Worm (Caenorhabditis elegans) whole organism, late embryonic: ENCODE data around the gene grl-19.

Experiments
- C38D4.7 ChIP-seq: fragments of 200-800 bp; sonication (Bioruptor generic); optimal IDR thresholded peaks from 2 replicates; lab custom pipeline; 2018; ENCODE audit warnings: mild to moderate bottlenecking, missing genetic modification characterization, moderate library complexity, missing compliant biosample characterization
- K02D7.2 ChIP-seq: sonication (generic microtip); optimal IDR thresholded peaks from 2 replicates; lab custom pipeline; 2017; ENCODE audit warnings: mild to moderate bottlenecking, missing genetic modification characterization, missing compliant biosample characterization
- K09A11.1 ChIP-seq: sonication (generic microtip); optimal IDR thresholded peaks from 2 replicates; lab custom pipeline; 2017; ENCODE audit warnings: antibody characterized with exemption, mild to moderate bottlenecking, missing genetic modification characterization, missing compliant biosample characterization; ENCODE audit not compliant: insufficient read depth
- ama-1 ChIP-seq: fragments of 150-350 bp; optimal IDR thresholded peaks from 2 replicates; lab custom pipeline; 2014
- ceh-31 ChIP-seq: sonication (generic microtip); optimal IDR thresholded peaks from 2 replicates; lab custom pipeline; 2016; ENCODE audit warnings: missing genetic modification characterization, missing compliant biosample characterization
- ceh-48 ChIP-seq: sonication (generic microtip); optimal IDR thresholded peaks from 2 replicates; lab custom pipeline; 2016; ENCODE audit warnings: missing genetic modification characterization, inconsistent platforms, missing compliant biosample characterization
- ceh-9 ChIP-seq: sonication (generic microtip); optimal IDR thresholded peaks from 2 replicates; lab custom pipeline; 2016; ENCODE audit warnings: mild to moderate bottlenecking, missing genetic modification characterization, inconsistent platforms, missing compliant biosample characterization
- elt-2 ChIP-seq: sonication (generic microtip); optimal IDR thresholded peaks from 2 replicates; lab custom pipeline; 2016; ENCODE audit warnings: missing genetic modification reagents, missing genetic modification characterization, missing compliant biosample characterization
- gmeb-2 ChIP-seq: sonication (generic microtip); optimal IDR thresholded peaks from 2 replicates; lab custom pipeline; 2016; ENCODE audit warnings: missing genetic modification characterization, inconsistent platforms, missing compliant biosample characterization
- nhr-11 ChIP-seq: fragments of 150-350 bp; optimal IDR thresholded peaks from 2 replicates; lab custom pipeline; 2014; ENCODE audit warnings: missing biosample characterization, missing genetic modification characterization
- odd-2 ChIP-seq: sonication (generic microtip); optimal IDR thresholded peaks from 2 replicates; lab custom pipeline; 2017; ENCODE audit warnings: antibody characterized with exemption, mild to moderate bottlenecking, missing genetic modification characterization, missing compliant biosample characterization
- ref-2 ChIP-seq: sonication (generic microtip); optimal IDR thresholded peaks from 2 replicates; lab custom pipeline; 2016; ENCODE audit warnings: missing genetic modification characterization, missing compliant biosample characterization
- sox-4 ChIP-seq: sonication (generic microtip); optimal IDR thresholded peaks from 2 replicates; lab custom pipeline; 2017; ENCODE audit warnings: mild to moderate bottlenecking, missing genetic modification characterization, inconsistent platforms, missing compliant biosample characterization

DNA sequence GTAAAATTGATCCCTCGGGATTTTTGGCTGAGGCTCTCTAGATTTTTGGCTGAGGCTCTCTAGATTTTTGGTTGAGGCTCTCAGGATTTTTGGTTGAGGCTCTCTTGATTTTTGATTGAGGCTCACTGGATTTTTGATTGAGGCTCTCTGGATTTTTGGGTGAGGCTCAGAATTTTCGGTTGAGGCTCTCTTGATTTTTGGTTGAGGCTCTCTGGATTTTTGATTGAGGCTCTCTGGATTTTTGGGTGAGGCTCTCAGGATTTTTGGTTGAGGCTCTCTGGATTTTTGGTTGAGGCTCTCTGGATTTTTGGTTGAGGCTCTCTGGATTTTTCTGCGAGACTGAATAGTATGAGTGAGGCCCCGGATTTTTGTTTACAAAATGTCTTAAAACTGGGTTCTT is 16.2 kb downstream of the grl-19 start:
- TF ChIP-seq nhr-11 (tag; lab: Kevin White, UChicago) (no peak), ceh-48 (tag; lab: Kevin White, UChicago) (no peak), ceh-9 (tag; lab: Kevin White, UChicago) (no peak), gmeb-2 (tag; lab: Kevin White, UChicago) (no peak), K09A11.1 (tag; lab: Kevin White, UChicago) (no peak), ref-2 (no peak), ama-1 (lab: Kevin White, UChicago) (no peak), ceh-31 (tag; lab: Kevin White, UChicago) (no peak), elt-2 (tag; lab: Kevin White, UChicago) (no peak), sox-4 (tag; lab: Kevin White, UChicago) (no peak), C38D4.7 (GFP tag; lab: Kevin White, UChicago) (no peak), odd-2 (no peak), K02D7.2 (tag; lab: Kevin White, UChicago) (no peak)
